Fruit fly (Drosophila melanogaster) whole organism, prepupa: ENCODE measurements around the gene CG13385.
A peak's percentile ranks its signal among the peaks of the same experiment; 100 is the strongest.

Source experiments
- Blimp-1 ChIP-seq: fragments of 200-800 bp; sonication (Bioruptor generic); optimal IDR thresholded peaks from 3 replicates; lab custom pipeline; 2017; ENCODE audit warnings: missing biosample characterization, missing genetic modification characterization, mild to moderate bottlenecking, moderate library complexity, missing genetic modification reagents
- CG10631 ChIP-seq: fragments of 200-800 bp; sonication (Bioruptor generic); optimal IDR thresholded peaks from 2 replicates; lab custom pipeline; 2016; ENCODE audit warnings: missing biosample characterization, missing genetic modification characterization
- CG10669 ChIP-seq: fragments of 200-800 bp; sonication (Bioruptor generic); optimal IDR thresholded peaks from 3 replicates; lab custom pipeline; 2018; ENCODE audit warnings: missing biosample characterization, mild to moderate bottlenecking, missing genetic modification characterization, moderate library complexity
- CG11294 ChIP-seq: fragments of 200-800 bp; sonication (Bioruptor generic); IDR thresholded peaks from 2 replicates; pipeline ENCODE4 v1.3.6; 2022; ENCODE audit warnings: missing biosample characterization, missing genetic modification characterization
- CG11762 ChIP-seq: fragments of 200-800 bp; sonication (Bioruptor generic); optimal IDR thresholded peaks from 3 replicates; lab custom pipeline; 2016; ENCODE audit warnings: missing biosample characterization, missing genetic modification characterization; ENCODE audit not compliant: insufficient read depth
- CG11902 ChIP-seq: fragments of 200-800 bp; sonication (Bioruptor generic); optimal IDR thresholded peaks from 3 replicates; lab custom pipeline; 2016; ENCODE audit warnings: missing biosample characterization, missing genetic modification characterization
- CG15336 ChIP-seq: fragments of 200-800 bp; sonication (Bioruptor generic); IDR thresholded peaks from 2 replicates; pipeline ENCODE4 v1.3.6; 2022; ENCODE audit warnings: missing biosample characterization, missing genetic modification characterization
- CG1621 ChIP-seq: fragments of 200-800 bp; sonication (Bioruptor generic); optimal IDR thresholded peaks from 3 replicates; lab custom pipeline; 2018; ENCODE audit warnings: missing biosample characterization, mild to moderate bottlenecking, missing genetic modification characterization
- CG16779 ChIP-seq: fragments of 200-800 bp; sonication (Bioruptor generic); optimal IDR thresholded peaks from 3 replicates; lab custom pipeline; 2017; ENCODE audit warnings: missing biosample characterization, mild to moderate bottlenecking, missing genetic modification characterization
- CG3032 ChIP-seq: fragments of 200-800 bp; optimal IDR thresholded peaks from 2 replicates; lab custom pipeline; 2019; ENCODE audit warnings: missing biosample characterization, mild to moderate bottlenecking, missing genetic modification characterization, moderate library complexity
- CG31627 ChIP-seq: fragments of 200-800 bp; sonication (Bioruptor generic); optimal IDR thresholded peaks from 3 replicates; lab custom pipeline; 2016; ENCODE audit warnings: missing biosample characterization, missing genetic modification characterization
- CG32006 ChIP-seq: fragments of 200-800 bp; sonication (Bioruptor generic); optimal IDR thresholded peaks from 3 replicates; lab custom pipeline; 2017; ENCODE audit warnings: missing biosample characterization, mild to moderate bottlenecking, missing genetic modification characterization
- CG34406 ChIP-seq: fragments of 200-800 bp; sonication (Bioruptor generic); optimal IDR thresholded peaks from 3 replicates; lab custom pipeline; 2016; ENCODE audit warnings: missing biosample characterization, missing genetic modification characterization
- CG3919 ChIP-seq: fragments of 200-800 bp; sonication (Bioruptor generic); optimal IDR thresholded peaks from 3 replicates; lab custom pipeline; 2016; ENCODE audit warnings: missing biosample characterization, missing genetic modification characterization
- CG4318 ChIP-seq: fragments of 200-800 bp; sonication (Bioruptor generic); optimal IDR thresholded peaks from 3 replicates; lab custom pipeline; 2017; ENCODE audit warnings: missing biosample characterization, mild to moderate bottlenecking, missing genetic modification characterization
- CG6163 ChIP-seq: fragments of 200-800 bp; sonication (Bioruptor generic); IDR thresholded peaks from 3 replicates; pipeline ENCODE4 v1.3.6; 2022; ENCODE audit warnings: missing biosample characterization, missing genetic modification characterization
- CG6792 ChIP-seq: fragments of 200-800 bp; sonication (Bioruptor generic); optimal IDR thresholded peaks from 3 replicates; lab custom pipeline; 2016; ENCODE audit warnings: missing biosample characterization, missing genetic modification characterization
- CG6808 ChIP-seq: fragments of 200-800 bp; sonication (Bioruptor generic); optimal IDR thresholded peaks from 3 replicates; lab custom pipeline; 2017; ENCODE audit warnings: missing biosample characterization, missing genetic modification characterization, mild to moderate bottlenecking, moderate library complexity, missing genetic modification reagents
- CG7368 ChIP-seq: fragments of 200-800 bp; sonication (Bioruptor generic); optimal IDR thresholded peaks from 3 replicates; lab custom pipeline; 2016; ENCODE audit warnings: missing biosample characterization, missing genetic modification characterization
- CG8119 ChIP-seq: fragments of 200-800 bp; sonication (Bioruptor generic); IDR thresholded peaks from 3 replicates; pipeline ENCODE4 v1.3.6; 2022; ENCODE audit warnings: missing biosample characterization, missing genetic modification characterization
- CG8319 ChIP-seq: fragments of 200-800 bp; sonication (Bioruptor generic); optimal IDR thresholded peaks from 3 replicates; lab custom pipeline; 2016; ENCODE audit warnings: missing biosample characterization, missing genetic modification characterization
- CG8632 ChIP-seq: fragments of 200-800 bp; sonication (Bioruptor generic); optimal IDR thresholded peaks from 3 replicates; lab custom pipeline; 2016; ENCODE audit warnings: missing biosample characterization, missing genetic modification characterization
- CG9139 ChIP-seq: fragments of 200-800 bp; sonication (Bioruptor generic); optimal IDR thresholded peaks from 3 replicates; lab custom pipeline; 2017; ENCODE audit warnings: missing biosample characterization, mild to moderate bottlenecking, missing genetic modification characterization
- Eip75B ChIP-seq: fragments of 200-800 bp; sonication (Bioruptor generic); optimal IDR thresholded peaks from 3 replicates; lab custom pipeline; 2016; ENCODE audit warnings: missing biosample characterization, missing genetic modification characterization
- Eip93F ChIP-seq: fragments of 200-800 bp; sonication (Bioruptor generic); optimal IDR thresholded peaks from 2 replicates; lab custom pipeline; 2016; ENCODE audit warnings: missing biosample characterization, mild to moderate bottlenecking, missing genetic modification characterization
- Ets21C ChIP-seq: fragments of 200-800 bp; sonication (Bioruptor generic); optimal IDR thresholded peaks from 3 replicates; lab custom pipeline; 2016; ENCODE audit warnings: missing biosample characterization, missing genetic modification characterization
- Ets96B ChIP-seq: fragments of 200-800 bp; optimal IDR thresholded peaks from 2 replicates; lab custom pipeline; 2019; ENCODE audit warnings: missing biosample characterization, mild to moderate bottlenecking, missing genetic modification characterization, moderate library complexity
- Gug ChIP-seq: fragments of 200-800 bp; sonication (Bioruptor generic); IDR thresholded peaks from 2 replicates; pipeline ENCODE4 v1.3.6; 2022; ENCODE audit warnings: missing biosample characterization, missing genetic modification characterization
- Hr38 ChIP-seq: sonication (Bioruptor generic); optimal IDR thresholded peaks from 2 replicates; lab custom pipeline; 2016; ENCODE audit warnings: missing biosample characterization, missing genetic modification characterization
- Hr4 ChIP-seq: fragments of 200-800 bp; sonication (Bioruptor generic); optimal IDR thresholded peaks from 3 replicates; lab custom pipeline; 2016; ENCODE audit warnings: missing biosample characterization, missing genetic modification characterization
- Met ChIP-seq: fragments of 200-800 bp; sonication (Bioruptor generic); optimal IDR thresholded peaks from 3 replicates; lab custom pipeline; 2016; ENCODE audit warnings: missing biosample characterization, missing genetic modification characterization
- OdsH ChIP-seq: fragments of 200-800 bp; sonication (Bioruptor generic); optimal IDR thresholded peaks from 3 replicates; lab custom pipeline; 2016; ENCODE audit warnings: missing biosample characterization, missing genetic modification characterization
- Sox102F ChIP-seq: fragments of 200-800 bp; sonication (Bioruptor generic); optimal IDR thresholded peaks from 2 replicates; lab custom pipeline; 2016; ENCODE audit warnings: missing biosample characterization, mild to moderate bottlenecking, missing genetic modification characterization
- Sox14 ChIP-seq: fragments of 200-800 bp; sonication (Bioruptor generic); optimal IDR thresholded peaks from 3 replicates; lab custom pipeline; 2016; ENCODE audit warnings: missing biosample characterization, missing genetic modification characterization
- Sox15 ChIP-seq: fragments of 200-800 bp; sonication (Bioruptor generic); optimal IDR thresholded peaks from 3 replicates; lab custom pipeline; 2016; ENCODE audit warnings: missing biosample characterization, missing genetic modification characterization
- achi ChIP-seq: fragments of 200-800 bp; sonication (Bioruptor generic); optimal IDR thresholded peaks from 3 replicates; lab custom pipeline; 2016; ENCODE audit warnings: missing biosample characterization, missing genetic modification characterization
- cyc ChIP-seq: fragments of 200-800 bp; sonication (Bioruptor generic); optimal IDR thresholded peaks from 3 replicates; lab custom pipeline; 2016; ENCODE audit warnings: missing biosample characterization, missing genetic modification characterization
- dac ChIP-seq: fragments of 200-800 bp; sonication (Bioruptor generic); optimal IDR thresholded peaks from 2 replicates; lab custom pipeline; 2017; ENCODE audit warnings: missing biosample characterization, mild to moderate bottlenecking, missing genetic modification characterization
- dsx ChIP-seq: fragments of 200-800 bp; optimal IDR thresholded peaks from 3 replicates; lab custom pipeline; 2019; ENCODE audit warnings: missing biosample characterization, mild to moderate bottlenecking, missing genetic modification characterization, moderate library complexity; ENCODE audit not compliant: poor library complexity, severe bottlenecking
- esn ChIP-seq: fragments of 200-800 bp; sonication (Bioruptor generic); optimal IDR thresholded peaks from 2 replicates; lab custom pipeline; 2016; ENCODE audit warnings: missing biosample characterization, mild to moderate bottlenecking, missing genetic modification characterization, moderate library complexity
- fd59A ChIP-seq: fragments of 200-800 bp; sonication (Bioruptor generic); optimal IDR thresholded peaks from 2 replicates; lab custom pipeline; 2017; ENCODE audit warnings: missing biosample characterization, mild to moderate bottlenecking, missing genetic modification characterization, missing genetic modification reagents
- fd85E ChIP-seq: fragments of 200-800 bp; sonication (Bioruptor generic); optimal IDR thresholded peaks from 3 replicates; lab custom pipeline; 2016; ENCODE audit warnings: missing biosample characterization, missing genetic modification characterization
- fkh ChIP-seq: fragments of 200-800 bp; sonication (Bioruptor generic); optimal IDR thresholded peaks from 3 replicates; lab custom pipeline; 2017; ENCODE audit warnings: missing biosample characterization, mild to moderate bottlenecking, missing genetic modification characterization, moderate library complexity
- lz ChIP-seq: fragments of 200-800 bp; sonication (Bioruptor generic); optimal IDR thresholded peaks from 3 replicates; lab custom pipeline; 2016; ENCODE audit warnings: missing biosample characterization, missing genetic modification characterization
- net ChIP-seq: fragments of 200-800 bp; sonication (Bioruptor generic); optimal IDR thresholded peaks from 3 replicates; lab custom pipeline; 2016; ENCODE audit warnings: missing biosample characterization, missing genetic modification characterization
- pdm3 ChIP-seq: fragments of 200-800 bp; sonication (Bioruptor generic); optimal IDR thresholded peaks from 3 replicates; lab custom pipeline; 2016; ENCODE audit warnings: missing biosample characterization, missing genetic modification characterization
- salr ChIP-seq, 2 experiments: fragments of 200-800 bp; sonication (Bioruptor generic); optimal IDR thresholded peaks; 3 replicates each; lab custom pipeline; 2016 to 2018; ENCODE audit warnings: missing biosample characterization in 2 of 2, missing genetic modification characterization in 2 of 2, mild to moderate bottlenecking in 1 of 2
- spab ChIP-seq: fragments of 200-800 bp; sonication (Bioruptor generic); optimal IDR thresholded peaks from 2 replicates; lab custom pipeline; 2017; ENCODE audit warnings: missing biosample characterization, mild to moderate bottlenecking, missing genetic modification characterization, missing genetic modification reagents
- ss ChIP-seq, 2 experiments: fragments of 200-800 bp; sonication (Bioruptor generic); optimal IDR thresholded peaks; 2 replicates in 1 of 2; 3 replicates in 1 of 2; lab custom pipeline; 2017 to 2018; ENCODE audit warnings: mild to moderate bottlenecking in 2 of 2, missing biosample characterization in 2 of 2, missing genetic modification characterization in 2 of 2, moderate library complexity in 1 of 2
- svp ChIP-seq: fragments of 200-800 bp; sonication (Bioruptor generic); peaks from one replicate; lab custom pipeline; 2016; ENCODE audit warnings: missing biosample characterization, missing genetic modification characterization

The CG13385 gene

dm6 chr2L:8361204-8361952 lies 35.1 kb upstream of the CG13385 start:
- peak; percentile 63 for TF ChIP-seq CG15336 (GFP tag; lab: Robert Waterston, UW)
- no peak for TF ChIP-seq CG3919 (GFP tag; lab: Kevin White, UChicago)
- no peak for TF ChIP-seq pdm3
- TF ChIP-seq lz (GFP tag; lab: Kevin White, UChicago) = peak; percentile 46
- TF ChIP-seq net (GFP tag; lab: Kevin White, UChicago) = peak; percentile 47
- no peak for TF ChIP-seq Hr38 (GFP tag; lab: Kevin White, UChicago)
- peak; percentile 28 for TF ChIP-seq dsx
- peak; percentile 69 for TF ChIP-seq OdsH (GFP tag; lab: Kevin White, UChicago)
- TF ChIP-seq CG31627 (GFP tag; lab: Kevin White, UChicago) = peak; percentile 69
- TF ChIP-seq svp (GFP tag; lab: Kevin White, UChicago) = peak; percentile 85
- TF ChIP-seq CG32006 (GFP tag; lab: Kevin White, UChicago) = peak; percentile 73
- peak; percentile 27; the same call in 1 of the 2 replicates for TF ChIP-seq CG11294 (GFP tag; lab: Robert Waterston, UW)
- peak; percentile 50 for TF ChIP-seq Sox14 (GFP tag; lab: Kevin White, UChicago)
- peak; percentile 5 for TF ChIP-seq CG4318
- peak; percentile 20 for TF ChIP-seq CG11902 (GFP tag; lab: Kevin White, UChicago)
- peak; percentile 42 for TF ChIP-seq CG10631 (GFP tag; lab: Kevin White, UChicago)
- TF ChIP-seq CG9139 = no peak
- 0 out of 2 replicates have a peak, but pooled peaks have one; percentile 25 for TF ChIP-seq Gug
- TF ChIP-seq CG34406 (GFP tag; lab: Kevin White, UChicago) = peak; percentile 46
- peak; percentile 40 for TF ChIP-seq Ets21C
- TF ChIP-seq achi (GFP tag; lab: Kevin White, UChicago) = peak; percentile 60
- no peak; the same call in 1 of the 3 replicates for TF ChIP-seq CG8119
- peak; percentile 56 for TF ChIP-seq CG3032 (tag; lab: Kevin White, UChicago)
- TF ChIP-seq cyc (GFP tag; lab: Kevin White, UChicago) = peak; percentile 49
- TF ChIP-seq Eip93F (GFP tag; lab: Kevin White, UChicago) = no peak
- no peak for TF ChIP-seq CG16779 (tag; lab: Kevin White, UChicago)
- TF ChIP-seq CG1621 (tag; lab: Kevin White, UChicago) = no peak
- TF ChIP-seq CG11762 (GFP tag; lab: Kevin White, UChicago) = no peak
- peak; percentile 17 for TF ChIP-seq fd85E
- peak; percentile 54 for TF ChIP-seq CG6808
- peak; percentile 39; the same call in 1 of the 3 replicates for TF ChIP-seq CG6163 (GFP tag; lab: Robert Waterston, UW)
- TF ChIP-seq CG7368 (GFP tag; lab: Kevin White, UChicago) = no peak
- peak; percentile 66 for TF ChIP-seq Sox102F (GFP tag; lab: Kevin White, UChicago)
- peak; percentile 40 for TF ChIP-seq Sox15 (GFP tag; lab: Kevin White, UChicago)
- peak; percentile 77 for TF ChIP-seq Met (GFP tag; lab: Kevin White, UChicago)
- TF ChIP-seq ss (GFP tag; optimal IDR thresholded peaks at IDR 0.05; lab: Kevin White, UChicago) = peak; percentile 30 to 62
- peak; percentile 47 for TF ChIP-seq CG8632 (GFP tag; lab: Kevin White, UChicago)
- peak; percentile 27 for TF ChIP-seq CG8319
- peak; percentile 75 for TF ChIP-seq fkh (GFP tag; lab: Kevin White, UChicago)
- peak in 1 of 2 experiments; percentile 52 for TF ChIP-seq salr (GFP tag; optimal IDR thresholded peaks at IDR 0.05; lab: Kevin White, UChicago)
- peak; percentile 62 for TF ChIP-seq CG6792
- peak; percentile 57 for TF ChIP-seq fd59A (GFP tag; lab: Kevin White, UChicago)
- peak; percentile 46 for TF ChIP-seq spab (GFP tag; lab: Kevin White, UChicago)
- TF ChIP-seq Blimp-1 (GFP tag; lab: Kevin White, UChicago) = peak; percentile 41
- TF ChIP-seq CG10669 (GFP tag; lab: Kevin White, UChicago) = peak; percentile 32
- peak; percentile 62 for TF ChIP-seq Eip75B (GFP tag; lab: Kevin White, UChicago)
- TF ChIP-seq Hr4 (GFP tag; lab: Kevin White, UChicago) = peak; percentile 80
- TF ChIP-seq esn (GFP tag; lab: Kevin White, UChicago) = peak; percentile 75
- TF ChIP-seq dac (GFP tag; lab: Kevin White, UChicago) = no peak
- peak; percentile 17 for TF ChIP-seq Ets96B
